Worm (Caenorhabditis elegans) whole organism, L4 larva: ENCODE results near the gene slc-36.1.

ENCODE experiments used
- ZK546.5 ChIP-seq, 2 experiments: sonication (generic microtip); optimal IDR thresholded peaks; 2 replicates each; lab custom pipeline; 2017; ENCODE audit warnings: missing biosample characterization in 2 of 2, missing genetic modification characterization in 2 of 2
- ceh-82 ChIP-seq: sonication (generic microtip); optimal IDR thresholded peaks from 2 replicates; lab custom pipeline; 2017; ENCODE audit warnings: missing biosample characterization, missing genetic modification characterization
- daf-12 ChIP-seq: fragments of 150-350 bp; optimal IDR thresholded peaks from 2 replicates; lab custom pipeline; 2014; ENCODE audit warnings: missing biosample characterization, missing genetic modification reagents, missing genetic modification characterization
- dve-1 ChIP-seq: sonication (generic microtip); optimal IDR thresholded peaks from 2 replicates; lab custom pipeline; 2017; ENCODE audit warnings: antibody characterized with exemption, mild to moderate bottlenecking, missing genetic modification characterization, missing compliant biosample characterization; ENCODE audit not compliant: insufficient read depth
- hlh-11 ChIP-seq: fragments of 200-800 bp; sonication (Bioruptor generic); optimal IDR thresholded peaks from 2 replicates; lab custom pipeline; 2018; ENCODE audit warnings: mild to moderate bottlenecking, missing genetic modification characterization, missing compliant biosample characterization
- pha-4 ChIP-seq, 2 experiments: fragments of 150-350 bp in 1 of 2; fragments of 200-800 bp in 1 of 2; sonication (Bioruptor generic) in 1 of 2; IDR thresholded peaks in 1 of 2; optimal IDR thresholded peaks in 1 of 2; 2 replicates each; pipeline versions ENCODE4 v1.3.6 to Lab custom; 2014 to 2022; ENCODE audit warnings: missing genetic modification characterization in 2 of 2, missing genetic modification reagents in 2 of 2, missing biosample characterization in 1 of 2, missing compliant biosample characterization in 1 of 2
- snpc-4 ChIP-seq: fragments of 150-350 bp; optimal IDR thresholded peaks from 2 replicates; lab custom pipeline; 2014; ENCODE audit warnings: missing biosample characterization, missing genetic modification characterization
- unc-62 ChIP-seq, 3 experiments: fragments of 150-350 bp in 1 of 3; sonication (generic microtip); optimal IDR thresholded peaks in 2 of 3; peaks in 1 of 3; 1 replicate in 1 of 3; 2 replicates in 2 of 3; lab custom pipeline; 2014 to 2017; ENCODE audit warnings: missing biosample characterization in 3 of 3, missing genetic modification characterization in 3 of 3, missing genetic modification reagents in 3 of 3, missing genotype in 1 of 3

DNA sequence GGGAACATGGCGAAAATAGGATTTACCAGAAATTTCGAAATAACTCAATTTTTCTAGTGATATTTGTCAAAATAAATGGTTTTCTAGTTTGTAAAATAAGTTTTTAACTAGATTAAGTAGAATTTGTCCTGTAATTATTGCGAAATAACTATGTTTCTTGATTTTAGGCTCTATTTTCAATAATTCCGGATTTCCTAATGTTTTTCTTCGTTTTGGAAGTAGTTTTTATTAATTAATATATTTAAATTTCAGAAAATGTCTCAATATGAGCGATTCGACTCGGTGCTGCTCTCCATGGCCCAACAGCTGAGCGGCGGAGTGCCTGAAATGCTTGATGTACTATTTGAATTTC lies 33.9 kb downstream of the slc-36.1 start, which contains the start of gene nud-1:
- TF ChIP-seq pha-4 (GFP tag; IDR thresholded peaks at IDR 0.05; lab: Robert Waterston, UW) (no peak), pha-4 (tag; optimal IDR thresholded peaks at IDR 0.05; lab: Kevin White, UChicago) (no peak), daf-12 (tag; lab: Kevin White, UChicago) (no peak), unc-62 (GFP tag; optimal IDR thresholded peaks at IDR 0.05 in 1 of 2; lab: Kevin White, UChicago) (no peak), unc-62 (tag; optimal IDR thresholded peaks at IDR 0.05; lab: Kevin White, UChicago) (no peak), dve-1 (tag; lab: Kevin White, UChicago) (no peak), ceh-82 (tag; lab: Kevin White, UChicago) (no peak), hlh-11 (no peak), ZK546.5 (tag; optimal IDR thresholded peaks at IDR 0.05; lab: Kevin White, UChicago) (no peak), snpc-4 (no peak)
